Worm (Caenorhabditis elegans): Measurements from ENCODE around the gene idpa-1.

DNA sequence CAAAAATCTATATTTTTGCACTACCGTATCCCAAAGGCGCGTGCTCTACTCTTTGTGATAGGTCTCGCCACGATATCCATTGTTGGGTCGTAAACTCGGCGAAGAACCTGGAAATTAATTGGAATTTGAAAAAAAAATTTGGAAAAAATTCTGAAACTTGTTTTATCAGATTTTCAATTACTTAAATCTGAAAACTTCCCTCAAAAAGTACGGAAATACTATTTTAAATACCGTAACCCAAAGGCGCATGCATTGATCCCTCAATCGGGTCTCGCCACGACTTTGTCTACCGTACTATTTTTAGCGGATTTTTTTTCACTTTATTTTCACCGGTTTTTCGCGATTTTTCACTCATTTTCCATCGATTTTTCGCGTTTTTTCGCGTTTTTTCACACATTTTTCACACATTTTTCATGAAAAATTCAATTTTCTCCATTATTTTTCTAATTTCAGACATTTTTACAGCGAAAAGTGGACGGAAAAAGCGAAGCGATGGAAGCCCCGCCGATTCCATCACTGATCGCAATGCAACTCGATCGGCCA lies 45.7 kb upstream of the idpa-1 start, which contains the start of gene H05C05.1:
- TF ChIP-seq unc-130 (GFP tag; optimal IDR thresholded peaks at IDR 0.05) (no peak), snpc-4 (GFP tag; optimal IDR thresholded peaks at IDR 0.05) (no peak), snpc-4 (tag; optimal IDR thresholded peaks at IDR 0.05) (no peak), ztf-3 (GFP tag; optimal IDR thresholded peaks at IDR 0.05) (no peak), nfya-2 (GFP tag; IDR thresholded peaks at IDR 0.05) (no peak), ceh-100 (GFP tag; IDR thresholded peaks at IDR 0.05) (no peak), Y79H2A.3 (GFP tag; conservative IDR thresholded peaks at IDR 0.05) (no peak), lin-35 (GFP tag; optimal IDR thresholded peaks at IDR 0.05) (no peak)

Measured in whole organism, young adult.